Worm (Caenorhabditis elegans) whole organism, L4 larva: ENCODE measurements around the gene dlc-1.

Experiments used
- aly-2 ChIP-seq: sonication (generic microtip); optimal IDR thresholded peaks from 2 replicates; lab custom pipeline; 2018; ENCODE audit warnings: missing biosample characterization, missing genetic modification characterization
- jun-1 ChIP-seq: fragments of 150-350 bp; optimal IDR thresholded peaks from 2 replicates; lab custom pipeline; 2014; ENCODE audit warnings: missing biosample characterization, missing genetic modification reagents, missing genetic modification characterization
- nhr-42 ChIP-seq: fragments of 200-800 bp; sonication (Bioruptor generic); IDR thresholded peaks from 2 replicates; pipeline ENCODE4 v1.3.6; 2022; ENCODE audit warnings: missing genetic modification characterization, missing compliant biosample characterization
- nhr-76 ChIP-seq: fragments of 150-350 bp; optimal IDR thresholded peaks from 2 replicates; lab custom pipeline; 2014; ENCODE audit warnings: missing biosample characterization, missing genetic modification characterization
- snpc-4 ChIP-seq: fragments of 150-350 bp; optimal IDR thresholded peaks from 2 replicates; lab custom pipeline; 2014; ENCODE audit warnings: missing biosample characterization, missing genetic modification characterization
- unc-130 ChIP-seq: sonication (generic microtip); optimal IDR thresholded peaks from 2 replicates; lab custom pipeline; 2016; ENCODE audit warnings: missing genetic modification reagents, missing genetic modification characterization, missing compliant biosample characterization
- vab-7 ChIP-seq: fragments of 200-800 bp; sonication (Bioruptor generic); IDR thresholded peaks from 2 replicates; pipeline ENCODE4 v1.3.6; 2022; ENCODE audit warnings: missing genetic modification reagents, missing genetic modification characterization, missing compliant biosample characterization

- no peak for TF ChIP-seq jun-1 (tag; lab: Kevin White, UChicago)
- no peak for TF ChIP-seq nhr-76 (tag; lab: Kevin White, UChicago)
- TF ChIP-seq vab-7 (GFP tag; lab: Robert Waterston, UW) = no peak
- no peak for TF ChIP-seq aly-2
- TF ChIP-seq snpc-4 (tag; lab: Kevin White, UChicago) = no peak
- TF ChIP-seq nhr-42 = no peak
- no peak for TF ChIP-seq unc-130
Measured at ce11 chrIII:6422721-6423120, 40.9 kb downstream of the dlc-1 start.
